Worm (Caenorhabditis elegans): Measurements from ENCODE around the gene deg-1.

deg-1 gene

DNA sequence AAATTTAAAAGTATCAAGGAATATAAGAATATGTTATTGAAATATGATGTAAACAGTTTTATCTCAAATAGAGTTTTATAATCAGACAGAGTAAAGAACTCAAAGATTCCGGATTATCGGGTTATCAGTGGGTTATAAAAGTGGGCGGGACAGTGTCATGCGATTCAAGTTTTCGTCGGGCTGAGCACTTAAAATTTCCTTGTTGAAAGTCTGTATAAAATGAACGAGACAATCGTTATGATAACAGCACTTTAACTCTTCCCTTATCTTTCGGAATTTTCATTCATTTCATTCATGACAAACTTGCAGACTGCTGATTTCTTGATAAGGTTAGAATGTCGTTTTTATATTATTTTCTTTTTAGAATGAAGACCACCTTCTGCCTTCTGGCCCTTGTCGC lies 27.3 kb upstream of the deg-1 start, which contains the start of gene spp-14 (continued):
- TF ChIP-seq lir-3 (tag; optimal IDR thresholded peaks at IDR 0.05) (no peak), dmd-6 (GFP tag; IDR thresholded peaks at IDR 0.05) (peak; percentile 79), duxl-1 (tag; optimal IDR thresholded peaks at IDR 0.05; ENCODE audit: poor library complexity) (no peak), ZK337.2 (GFP tag; IDR thresholded peaks at IDR 0.05) (no peak), F44E2.7 (GFP tag; IDR thresholded peaks at IDR 0.05) (no peak), D1046.2 (GFP tag; IDR thresholded peaks at IDR 0.05) (no peak), pha-4 (GFP tag; IDR thresholded peaks at IDR 0.05) (no peak), pha-4 (tag; optimal IDR thresholded peaks at IDR 0.05) (no peak), ceh-44 (GFP tag; IDR thresholded peaks at IDR 0.05) (no peak), arid-1 (GFP tag; conservative IDR thresholded peaks at IDR 0.05) (no peak), hlh-11 (tag; optimal IDR thresholded peaks at IDR 0.05) (peak; percentile 81), hlh-30 (tag; optimal IDR thresholded peaks at IDR 0.05; ENCODE audit: insufficient read depth) (peak; percentile 42), unc-62 (GFP tag; optimal IDR thresholded peaks at IDR 0.05 in 1 of 2) (peak in 1 of 2 experiments; percentile 55), unc-62 (tag; optimal IDR thresholded peaks at IDR 0.05) (no peak), daf-12 (tag; optimal IDR thresholded peaks at IDR 0.05) (no peak), nhr-77 (tag; optimal IDR thresholded peaks at IDR 0.05) (peak; percentile 55), nhr-102 (tag; optimal IDR thresholded peaks at IDR 0.05) (peak; percentile 28), php-3 (GFP tag; IDR thresholded peaks at IDR 0.05) (peak; percentile 89), F26F4.8 (GFP tag; conservative IDR thresholded peaks at IDR 0.05) (no peak), rbr-2 (tag; optimal IDR thresholded peaks at IDR 0.05) (no peak), ceh-82 (tag; optimal IDR thresholded peaks at IDR 0.05) (no peak), Y5F2A.4 (GFP tag; optimal IDR thresholded peaks at IDR 0.05) (no peak)

DNA sequence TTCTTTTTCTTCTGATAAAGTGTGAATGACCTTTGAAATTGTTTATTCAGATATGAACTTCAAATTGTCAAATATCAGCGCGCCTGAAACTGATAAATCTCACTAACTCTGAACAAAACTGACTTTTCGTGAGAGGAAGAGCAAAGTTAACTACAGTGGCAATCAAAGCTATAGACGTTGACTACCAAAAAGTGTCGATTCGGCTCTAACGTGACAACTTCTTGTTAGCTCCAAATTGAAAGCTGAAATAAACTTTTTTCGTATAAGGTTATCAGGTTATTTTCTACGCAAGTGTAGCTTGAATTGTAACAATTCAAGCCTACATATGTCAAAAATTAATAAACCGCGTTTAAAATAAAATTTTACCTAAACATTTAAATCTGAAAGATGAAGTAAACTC lies 26.5 kb upstream of the deg-1 start:
- no peak for TF ChIP-seq Y105C5A.15 (GFP tag; IDR thresholded peaks at IDR 0.05)
- no peak for TF ChIP-seq lim-7 (GFP tag; IDR thresholded peaks at IDR 0.05)
- no peak for TF ChIP-seq mxl-2 (GFP tag; conservative IDR thresholded peaks at IDR 0.05)
- TF ChIP-seq hif-1 (tag; optimal IDR thresholded peaks at IDR 0.05), result no peak
- no peak for TF ChIP-seq gei-8 (GFP tag; optimal IDR thresholded peaks at IDR 0.05)
- TF ChIP-seq unc-130 (GFP tag; optimal IDR thresholded peaks at IDR 0.05), result no peak
- TF ChIP-seq nhr-77 (tag; optimal IDR thresholded peaks at IDR 0.05), result no peak
- no peak for TF ChIP-seq unc-62 (GFP tag; optimal IDR thresholded peaks at IDR 0.05 in 1 of 2)
- no peak for TF ChIP-seq unc-62 (tag; optimal IDR thresholded peaks at IDR 0.05)
- TF ChIP-seq lin-38 (GFP tag; IDR thresholded peaks at IDR 0.05), result no peak

DNA sequence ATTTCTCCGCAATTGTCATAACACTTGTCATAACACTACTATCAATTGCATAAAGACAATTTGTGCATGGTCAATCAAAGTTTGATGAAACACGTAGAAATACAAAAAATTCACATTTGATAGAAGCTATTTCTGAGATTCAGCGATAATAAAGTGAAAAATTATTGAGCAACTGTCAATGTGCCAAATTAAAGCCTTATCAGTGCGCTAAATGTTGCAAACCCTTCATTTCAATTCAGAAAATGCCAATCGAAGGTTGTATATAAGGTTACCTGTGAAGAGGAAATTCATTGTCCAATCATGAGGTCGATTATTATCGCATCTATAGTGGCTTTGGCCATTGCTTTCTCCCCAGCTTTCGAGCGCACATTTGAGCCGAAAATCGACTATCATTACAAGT lies 25.3 kb upstream of the deg-1 start, which contains the start of gene vit-1:
TSS of gene vit-1 (plus strand) at position 289 of the 400 bp plus-strand sequence.
- no peak for TF ChIP-seq fkh-10 (GFP tag; optimal IDR thresholded peaks at IDR 0.05)
- peak; percentile 85 for TF ChIP-seq dmd-6 (GFP tag; IDR thresholded peaks at IDR 0.05)
- peak; percentile 1 for TF ChIP-seq nhr-48 (tag; optimal IDR thresholded peaks at IDR 0.05)
- peak; percentile 67; the same call in 1 of the 2 replicates for TF ChIP-seq tra-1 (GFP tag; IDR thresholded peaks at IDR 0.05)

DNA sequence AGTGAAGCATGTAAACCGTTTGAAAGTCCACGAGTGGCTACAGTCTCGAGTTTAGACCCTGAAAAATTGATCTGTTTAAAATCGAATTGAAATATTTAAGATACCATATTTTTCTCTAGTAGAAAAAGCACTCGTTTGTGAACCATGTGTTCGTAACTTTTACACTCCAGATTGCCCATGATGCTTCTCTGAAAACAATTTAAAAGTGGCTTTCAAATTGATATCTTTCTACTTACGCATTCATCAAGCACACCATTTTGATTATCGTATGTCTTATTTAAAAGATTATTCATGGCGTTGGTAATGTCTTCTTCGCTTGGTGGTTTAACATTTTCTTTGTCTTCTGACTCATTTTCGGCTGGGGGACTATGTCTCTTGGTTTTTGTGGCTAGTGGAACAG lies 19.3 kb upstream of the deg-1 start:
- TF ChIP-seq zfp-3 (GFP tag; conservative IDR thresholded peaks at IDR 0.05) (0 out of 2 replicates have a peak, but pooled peaks have one; percentile 51), D1046.2 (GFP tag; IDR thresholded peaks at IDR 0.05) (no peak), Y105C5A.15 (GFP tag; IDR thresholded peaks at IDR 0.05) (no peak), ZK337.2 (GFP tag; IDR thresholded peaks at IDR 0.05) (no peak), mdl-1 (tag; optimal IDR thresholded peaks at IDR 0.05) (no peak), nhr-76 (tag; optimal IDR thresholded peaks at IDR 0.05) (no peak), madf-5 (GFP tag; IDR thresholded peaks at IDR 0.05) (no peak)
